Fruit fly (Drosophila melanogaster) whole organism: ENCODE data around the gene UBL3.

ENCODE experiments used
- CG8478 ChIP-seq: fragments of >200 bp; optimal IDR thresholded peaks from 2 replicates; lab custom pipeline; 2018; ENCODE audit warnings: inconsistent platforms
- Dll ChIP-seq: fragments of >200 bp; optimal IDR thresholded peaks from 2 replicates; lab custom pipeline; 2017
- EcR ChIP-seq, 2 experiments: fragments of >200 bp; optimal IDR thresholded peaks; 2 replicates each; lab custom pipeline; 2017; ENCODE audit warnings: missing biosample characterization in 2 of 2, missing genetic modification characterization in 2 of 2, missing genetic modification reagents in 2 of 2
- pan ChIP-seq: fragments of >200 bp; optimal IDR thresholded peaks from 2 replicates; lab custom pipeline; 2017
- psq ChIP-seq: fragments of >200 bp; optimal IDR thresholded peaks from 2 replicates; lab custom pipeline; 2017
- usp ChIP-seq: fragments of >200 bp; optimal IDR thresholded peaks from 2 replicates; lab custom pipeline; 2017; ENCODE audit warnings: missing biosample characterization, missing genetic modification characterization, mixed read lengths

The UBL3 gene

dm6 chrX:15852815-15853542 lies at the start of gene UBL3, which contains the start of gene CG15914:
TSS of gene UBL3 (minus strand) at chrX:15853175.
TSS of gene CG15914 (plus strand) at chrX:15853421.
- TF ChIP-seq EcR (GFP tag; optimal IDR thresholded peaks at IDR 0.05; lab: Kevin White, UChicago): no peak
- TF ChIP-seq pan: no peak
- TF ChIP-seq psq (lab: Kevin White, UChicago): no peak
- TF ChIP-seq CG8478 (lab: Kevin White, UChicago): no peak
- no peak for TF ChIP-seq usp (GFP tag; lab: Kevin White, UChicago)
- TF ChIP-seq Dll (lab: Kevin White, UChicago): no peak

- TF ChIP-seq pan (no peak), psq (lab: Kevin White, UChicago) (no peak), Dll (lab: Kevin White, UChicago) (no peak), EcR (GFP tag; optimal IDR thresholded peaks at IDR 0.05; lab: Kevin White, UChicago) (no peak), CG8478 (lab: Kevin White, UChicago) (no peak), usp (GFP tag; lab: Kevin White, UChicago) (no peak)
Observed at dm6 chrX:15893732-15894264, 40.8 kb upstream of the UBL3 start.

- TF ChIP-seq pan: no peak
Observed at dm6 chrX:15891606-15892345, 38.8 kb upstream of the UBL3 start, which contains the start of gene shi. TSS of gene shi (plus strand) at chrX:15892116.

- TF ChIP-seq Dll (lab: Kevin White, UChicago) (no peak), CG8478 (lab: Kevin White, UChicago) (no peak), usp (GFP tag; lab: Kevin White, UChicago) (no peak), pan (no peak), psq (lab: Kevin White, UChicago) (no peak), EcR (GFP tag; optimal IDR thresholded peaks at IDR 0.05; lab: Kevin White, UChicago) (no peak)
Observed at dm6 chrX:15889780-15890608, 37.0 kb upstream of the UBL3 start, which contains the start of the genes MSBP and CG15916. TSS of gene MSBP (minus strand) at chrX:15890109. TSS of gene CG15916 (plus strand) at chrX:15890589.

- TF ChIP-seq Dll (lab: Kevin White, UChicago) (no peak), psq (lab: Kevin White, UChicago) (no peak), usp (GFP tag; lab: Kevin White, UChicago) (no peak), pan (no peak), CG8478 (lab: Kevin White, UChicago) (no peak), EcR (GFP tag; optimal IDR thresholded peaks at IDR 0.05; lab: Kevin White, UChicago) (no peak)
Observed at dm6 chrX:15888763-15889162, 35.8 kb upstream of the UBL3 start.

- TF ChIP-seq Dll (lab: Kevin White, UChicago) (no peak), CG8478 (lab: Kevin White, UChicago) (no peak), pan (no peak), psq (lab: Kevin White, UChicago) (no peak), usp (GFP tag; lab: Kevin White, UChicago) (no peak), EcR (GFP tag; optimal IDR thresholded peaks at IDR 0.05; lab: Kevin White, UChicago) (no peak)
Observed at dm6 chrX:15887247-15887616, 34.3 kb upstream of the UBL3 start, which contains the start of gene tay. TSS of gene tay (minus strand) at chrX:15887311.

- TF ChIP-seq usp (GFP tag; lab: Kevin White, UChicago): no peak
- no peak for TF ChIP-seq Dll (lab: Kevin White, UChicago)
- no peak for TF ChIP-seq CG8478 (lab: Kevin White, UChicago)
- no peak for TF ChIP-seq EcR (GFP tag; optimal IDR thresholded peaks at IDR 0.05; lab: Kevin White, UChicago)
- no peak for TF ChIP-seq psq (lab: Kevin White, UChicago)
- TF ChIP-seq pan: no peak
Observed at dm6 chrX:15886411-15887246, 33.7 kb upstream of the UBL3 start.

dm6 chrX:15875569-15875968 lies 22.6 kb upstream of the UBL3 start:
- TF ChIP-seq usp (GFP tag; lab: Kevin White, UChicago) (no peak), Dll (lab: Kevin White, UChicago) (no peak), psq (lab: Kevin White, UChicago) (no peak), EcR (GFP tag; optimal IDR thresholded peaks at IDR 0.05; lab: Kevin White, UChicago) (no peak), CG8478 (lab: Kevin White, UChicago) (no peak), pan (no peak)

dm6 chrX:15874437-15874836 lies 21.5 kb upstream of the UBL3 start:
- no peak for TF ChIP-seq CG8478 (lab: Kevin White, UChicago)
- no peak for TF ChIP-seq usp (GFP tag; lab: Kevin White, UChicago)
- TF ChIP-seq psq (lab: Kevin White, UChicago): no peak
- no peak for TF ChIP-seq Dll (lab: Kevin White, UChicago)
- no peak for TF ChIP-seq pan
- no peak for TF ChIP-seq EcR (GFP tag; optimal IDR thresholded peaks at IDR 0.05; lab: Kevin White, UChicago)
